Worm (Caenorhabditis elegans): ENCODE measurements around the gene C18H7.1.

DNA sequence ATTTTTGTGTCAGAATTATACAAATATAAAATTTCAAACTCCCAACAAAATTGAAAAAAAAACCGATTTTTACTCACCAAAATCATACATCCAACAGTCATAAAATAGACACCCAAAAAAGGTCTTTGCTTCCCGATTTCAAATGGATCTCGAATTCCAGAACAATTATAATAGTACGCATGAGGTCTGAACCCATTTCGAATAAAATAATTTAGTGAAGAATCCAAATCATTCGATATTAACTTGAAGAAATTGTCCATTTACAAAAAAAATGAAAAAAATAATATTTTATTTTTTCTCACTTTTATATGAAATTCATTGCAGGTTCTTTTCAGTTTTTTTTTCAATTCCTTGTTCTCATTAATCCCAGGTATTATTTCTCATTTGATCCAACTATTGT is 13.7 kb upstream of the C18H7.1 start, which contains the start of gene srt-59:
- no peak for TF ChIP-seq ztf-11 (tag; optimal IDR thresholded peaks at IDR 0.05)
- TF ChIP-seq snpc-4 (tag; optimal IDR thresholded peaks at IDR 0.05) = no peak
- TF ChIP-seq ces-1 (GFP tag; optimal IDR thresholded peaks at IDR 0.05) = no peak
- TF ChIP-seq elt-3 (tag; optimal IDR thresholded peaks at IDR 0.05) = no peak
- no peak for TF ChIP-seq blmp-1 (tag; optimal IDR thresholded peaks at IDR 0.05)

Measured in whole organism, mixed stage, embryonic.